Worm (Caenorhabditis elegans) whole organism, mixed stage, embryonic: ENCODE measurements around the gene Y51A2B.5.

Experiments
- blmp-1 ChIP-seq: fragments of 150-350 bp; optimal IDR thresholded peaks from 2 replicates; lab custom pipeline; 2014; ENCODE audit warnings: missing biosample characterization, missing genetic modification characterization
- ceh-83 ChIP-seq: fragments of 200-800 bp; sonication (Bioruptor generic); optimal IDR thresholded peaks from 2 replicates; lab custom pipeline; 2018; ENCODE audit warnings: mild to moderate bottlenecking, missing genetic modification characterization, missing compliant biosample characterization
- ham-2 ChIP-seq: fragments of 200-800 bp; sonication (Bioruptor generic); optimal IDR thresholded peaks from 2 replicates; lab custom pipeline; 2018; ENCODE audit warnings: mild to moderate bottlenecking, missing genetic modification characterization, missing compliant biosample characterization
- lin-13 ChIP-seq: fragments of 150-350 bp; optimal IDR thresholded peaks from 2 replicates; lab custom pipeline; 2014; ENCODE audit warnings: missing biosample characterization, missing genetic modification characterization
- mab-5 ChIP-seq: fragments of 150-350 bp; optimal IDR thresholded peaks from 2 replicates; lab custom pipeline; 2014; ENCODE audit warnings: missing biosample characterization, missing genetic modification characterization
- nhr-12 ChIP-seq: fragments of 150-350 bp; optimal IDR thresholded peaks from 2 replicates; lab custom pipeline; 2014; ENCODE audit warnings: missing biosample characterization, missing genetic modification characterization
- nhr-28 ChIP-seq: fragments of 150-350 bp; optimal IDR thresholded peaks from 2 replicates; lab custom pipeline; 2014; ENCODE audit warnings: missing biosample characterization, missing genetic modification characterization
- snpc-4 ChIP-seq: fragments of 150-350 bp; optimal IDR thresholded peaks from 2 replicates; lab custom pipeline; 2014; ENCODE audit warnings: missing biosample characterization, missing genetic modification characterization
- unc-62 ChIP-seq: fragments of 150-350 bp; optimal IDR thresholded peaks from 2 replicates; lab custom pipeline; 2014; ENCODE audit warnings: missing biosample characterization, missing genetic modification reagents, missing genetic modification characterization
- ztf-11 ChIP-seq: fragments of 150-350 bp; optimal IDR thresholded peaks from 2 replicates; lab custom pipeline; 2014; ENCODE audit warnings: missing biosample characterization, missing genetic modification characterization

DNA sequence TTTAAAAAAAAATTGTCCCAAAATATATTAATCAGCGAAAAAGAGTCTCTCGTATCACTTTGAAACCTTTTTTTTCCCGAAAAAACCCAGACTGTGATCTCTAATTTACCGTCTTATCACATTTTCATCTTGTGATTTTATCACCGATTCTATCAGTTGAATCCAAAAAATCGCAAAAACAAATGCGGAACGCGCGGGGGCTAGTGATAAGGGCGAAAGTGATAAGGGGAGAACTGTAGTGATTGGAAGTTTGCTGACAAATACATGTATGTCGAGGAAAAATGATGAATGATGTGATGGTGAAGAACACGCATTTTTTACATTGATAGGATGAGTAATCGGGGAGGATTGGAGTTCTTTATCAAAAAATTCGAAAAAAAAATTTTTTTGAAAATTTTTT lies 43.0 kb upstream of the Y51A2B.5 start:
- TF ChIP-seq lin-13 (tag; lab: Kevin White, UChicago) (no peak), ham-2 (no peak), ceh-83 (GFP tag; lab: Kevin White, UChicago) (no peak), snpc-4 (tag; lab: Kevin White, UChicago) (no peak), nhr-28 (tag; lab: Kevin White, UChicago) (no peak), nhr-12 (tag; lab: Kevin White, UChicago) (no peak), ztf-11 (no peak), blmp-1 (tag; lab: Kevin White, UChicago) (no peak), mab-5 (tag; lab: Kevin White, UChicago) (no peak), unc-62 (GFP tag; lab: Kevin White, UChicago) (no peak)
